Fruit fly (Drosophila melanogaster) whole organism, wandering third instar larva: Measurements from ENCODE around the gene CG33679.

Experiments used
- Jra ChIP-seq: sonication (Bioruptor generic); optimal IDR thresholded peaks from 2 replicates; lab custom pipeline; 2016; ENCODE audit warnings: missing biosample characterization, missing genetic modification characterization
- Mio ChIP-seq: sonication (Bioruptor generic); optimal IDR thresholded peaks from 2 replicates; lab custom pipeline; 2016; ENCODE audit warnings: missing biosample characterization, missing genetic modification characterization
- pan ChIP-seq: fragments of >200 bp; optimal IDR thresholded peaks from 2 replicates; lab custom pipeline; 2017
- psq ChIP-seq: fragments of 200-800 bp; sonication (Bioruptor generic); optimal IDR thresholded peaks from 3 replicates; lab custom pipeline; 2017; ENCODE audit warnings: missing biosample characterization, mild to moderate bottlenecking, missing genetic modification characterization, moderate library complexity
- sage ChIP-seq: fragments of 200-800 bp; sonication (Bioruptor generic); optimal IDR thresholded peaks from 2 replicates; lab custom pipeline; 2016; ENCODE audit warnings: missing biosample characterization, mild to moderate bottlenecking, missing genetic modification characterization
- woc ChIP-seq: sonication (Bioruptor generic); optimal IDR thresholded peaks from 2 replicates; lab custom pipeline; 2016; ENCODE audit warnings: missing biosample characterization, mild to moderate bottlenecking, missing genetic modification characterization

DNA sequence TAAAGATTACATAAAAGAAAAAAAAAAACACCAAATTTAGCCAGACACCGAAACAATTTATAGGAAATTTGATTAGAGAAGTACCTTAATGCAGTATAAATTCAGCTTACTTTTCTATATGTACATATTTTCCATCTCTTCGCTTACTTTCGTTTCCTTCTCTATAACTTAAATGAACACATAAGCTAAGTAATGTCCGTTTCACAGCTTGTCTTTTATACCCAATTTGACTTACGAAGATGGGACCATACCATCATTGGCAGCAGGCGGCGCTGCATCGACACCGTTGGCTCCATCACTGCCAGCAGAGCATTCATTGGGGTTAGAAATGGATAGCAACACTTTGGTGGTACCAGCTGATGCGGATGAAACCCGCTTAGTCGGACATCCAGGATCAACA lies 12.1 kb downstream of the CG33679 start, which contains the start of gene vig:
- TF ChIP-seq Jra (GFP tag; lab: Kevin White, UChicago) = no peak
- TF ChIP-seq sage (GFP tag; lab: Kevin White, UChicago) = no peak
- no peak for TF ChIP-seq Mio (GFP tag; lab: Kevin White, UChicago)
- TF ChIP-seq pan (lab: Kevin White, UChicago) = no peak
- TF ChIP-seq woc (GFP tag; lab: Kevin White, UChicago) = no peak
- TF ChIP-seq psq (GFP tag; lab: Kevin White, UChicago) = no peak
